Worm (Caenorhabditis elegans) whole organism, L1 larva: ENCODE measurements around the gene pdfr-1.

Source experiments
- C34B4.2 ChIP-seq: sonication (generic microtip); optimal IDR thresholded peaks from 2 replicates; lab custom pipeline; 2017; ENCODE audit warnings: mild to moderate bottlenecking, missing genetic modification characterization, missing compliant biosample characterization
- alr-1 ChIP-seq: fragments of 200-800 bp; sonication (Bioruptor generic); optimal IDR thresholded peaks from 2 replicates; lab custom pipeline; 2018; ENCODE audit warnings: borderline replicate concordance, mild to moderate bottlenecking, missing genetic modification characterization, missing compliant biosample characterization
- aly-2 ChIP-seq: fragments of 150-350 bp; optimal IDR thresholded peaks from 2 replicates; lab custom pipeline; 2014; ENCODE audit warnings: missing biosample characterization, missing genetic modification characterization
- ama-1 ChIP-seq: fragments of 150-350 bp; optimal IDR thresholded peaks from 2 replicates; lab custom pipeline; 2014
- blmp-1 ChIP-seq: fragments of 150-350 bp; optimal IDR thresholded peaks from 2 replicates; lab custom pipeline; 2014; ENCODE audit warnings: missing biosample characterization, missing genetic modification characterization
- ceh-82 ChIP-seq, 3 experiments: fragments of 150-350 bp in 1 of 3; sonication (generic microtip) in 2 of 3; optimal IDR thresholded peaks; 2 replicates each; lab custom pipeline; 2014 to 2017; ENCODE audit warnings: missing biosample characterization in 3 of 3, missing genetic modification characterization in 3 of 3
- dpl-1 ChIP-seq, 3 experiments: fragments of 150-350 bp in 2 of 3; sonication (generic microtip) in 1 of 3; optimal IDR thresholded peaks; 2 replicates each; lab custom pipeline; 2014 to 2017; ENCODE audit warnings: missing biosample characterization in 3 of 3, missing genetic modification characterization in 3 of 3, missing genetic modification reagents in 3 of 3
- dsc-1 ChIP-seq: sonication (generic microtip); optimal IDR thresholded peaks from 2 replicates; lab custom pipeline; 2016; ENCODE audit warnings: mild to moderate bottlenecking, missing genetic modification characterization, missing compliant biosample characterization
- efl-1 ChIP-seq, 4 experiments: fragments of 150-350 bp; optimal IDR thresholded peaks in 3 of 4; peaks in 1 of 4; 1 replicate in 1 of 4; 2 replicates in 3 of 4; lab custom pipeline; 2014; ENCODE audit warnings: missing biosample characterization in 2 of 4, missing genetic modification characterization in 2 of 4, missing genetic modification reagents in 2 of 4
- egl-13 ChIP-seq: sonication (generic microtip); optimal IDR thresholded peaks from 2 replicates; lab custom pipeline; 2016; ENCODE audit warnings: missing genotype, missing genetic modification reagents, missing genetic modification characterization, missing compliant biosample characterization
- egl-27 ChIP-seq, 2 experiments: fragments of 150-350 bp in 1 of 2; sonication (generic microtip); optimal IDR thresholded peaks; 3 replicates each; lab custom pipeline; 2017 to 2018; ENCODE audit warnings: missing biosample characterization in 2 of 2, missing genetic modification characterization in 2 of 2, missing genetic modification reagents in 2 of 2
- elt-2 ChIP-seq: sonication (generic microtip); optimal IDR thresholded peaks from 2 replicates; lab custom pipeline; 2016; ENCODE audit warnings: missing genetic modification characterization, mild to moderate bottlenecking, inconsistent platforms, missing compliant biosample characterization, missing genetic modification reagents
- ets-5 ChIP-seq: fragments of 200-800 bp; sonication (Bioruptor generic); IDR thresholded peaks from 2 replicates; pipeline ENCODE4 v1.3.6; 2022; ENCODE audit warnings: missing genetic modification characterization, missing compliant biosample characterization
- fkh-4 ChIP-seq: sonication (generic microtip); optimal IDR thresholded peaks from 2 replicates; lab custom pipeline; 2016; ENCODE audit warnings: missing compliant biosample characterization, missing genetic modification characterization, borderline replicate concordance
- fkh-8 ChIP-seq: sonication (generic microtip); optimal IDR thresholded peaks from 2 replicates; lab custom pipeline; 2016; ENCODE audit warnings: mild to moderate bottlenecking, missing genetic modification characterization, missing compliant biosample characterization
- grh-1 ChIP-seq: fragments of 200-800 bp; sonication (Bioruptor generic); IDR thresholded peaks from 2 replicates; pipeline ENCODE4 v1.3.6; 2022; ENCODE audit warnings: missing genetic modification reagents, missing genetic modification characterization, missing compliant biosample characterization
- hlh-17 ChIP-seq: fragments of 200-800 bp; sonication (Bioruptor generic); optimal IDR thresholded peaks from 2 replicates; lab custom pipeline; 2018; ENCODE audit warnings: missing genetic modification characterization, mild to moderate bottlenecking, missing compliant biosample characterization, moderate library complexity, borderline replicate concordance
- hlh-4 ChIP-seq: sonication (generic microtip); optimal IDR thresholded peaks from 2 replicates; lab custom pipeline; 2016; ENCODE audit warnings: mild to moderate bottlenecking, missing genetic modification characterization, missing compliant biosample characterization
- isw-1 ChIP-seq: fragments of 200-800 bp; sonication (Bioruptor generic); IDR thresholded peaks from 2 replicates; pipeline ENCODE4 v1.3.6; 2022; ENCODE audit warnings: missing genetic modification characterization, missing compliant biosample characterization
- jun-1 ChIP-seq: fragments of 150-350 bp; optimal IDR thresholded peaks from 2 replicates; lab custom pipeline; 2014; ENCODE audit warnings: missing biosample characterization, missing genetic modification reagents, missing genetic modification characterization
- lin-14 ChIP-seq: fragments of 200-800 bp; sonication (Bioruptor generic); optimal IDR thresholded peaks from 2 replicates; lab custom pipeline; 2018; ENCODE audit warnings: mild to moderate bottlenecking, missing genetic modification characterization, moderate library complexity, missing compliant biosample characterization
- lin-35 ChIP-seq, 2 experiments: fragments of 150-350 bp; optimal IDR thresholded peaks; 2 replicates each; lab custom pipeline; 2014; ENCODE audit warnings: missing biosample characterization in 2 of 2, missing genetic modification characterization in 2 of 2, missing genetic modification reagents in 2 of 2
- lsy-2 ChIP-seq, 2 experiments: fragments of 150-350 bp; optimal IDR thresholded peaks; 2 replicates each; lab custom pipeline; 2014; ENCODE audit warnings: missing biosample characterization in 2 of 2, missing genetic modification characterization in 2 of 2
- mab-9 ChIP-seq: fragments of 200-800 bp; sonication (Bioruptor generic); IDR thresholded peaks from 2 replicates; pipeline ENCODE4 v1.3.6; 2022; ENCODE audit warnings: missing genetic modification reagents, missing genetic modification characterization, missing compliant biosample characterization
- mef-2 ChIP-seq: fragments of 150-350 bp; optimal IDR thresholded peaks from 2 replicates; lab custom pipeline; 2014; ENCODE audit warnings: missing biosample characterization, missing genetic modification characterization
- nhr-11 ChIP-seq: fragments of 150-350 bp; optimal IDR thresholded peaks from 2 replicates; lab custom pipeline; 2014; ENCODE audit warnings: missing biosample characterization, missing genetic modification characterization
- nhr-12 ChIP-seq: sonication (generic microtip); optimal IDR thresholded peaks from 2 replicates; lab custom pipeline; 2017; ENCODE audit warnings: missing biosample characterization, missing genetic modification characterization
- nhr-20 ChIP-seq: sonication (generic microtip); optimal IDR thresholded peaks from 2 replicates; lab custom pipeline; 2016; ENCODE audit warnings: mild to moderate bottlenecking, missing genetic modification characterization, missing compliant biosample characterization
- nhr-237 ChIP-seq: fragments of 150-350 bp; optimal IDR thresholded peaks from 2 replicates; lab custom pipeline; 2014; ENCODE audit warnings: missing biosample characterization, missing genetic modification characterization
- nhr-71 ChIP-seq: sonication (generic microtip); optimal IDR thresholded peaks from 2 replicates; lab custom pipeline; 2016; ENCODE audit warnings: mild to moderate bottlenecking, missing genetic modification characterization, moderate library complexity, missing compliant biosample characterization
- nhr-76 ChIP-seq: sonication (generic microtip); optimal IDR thresholded peaks from 2 replicates; lab custom pipeline; 2017; ENCODE audit warnings: missing biosample characterization, missing genetic modification characterization
- nhr-77 ChIP-seq: fragments of 150-350 bp; optimal IDR thresholded peaks from 2 replicates; lab custom pipeline; 2014; ENCODE audit warnings: missing biosample characterization, missing genetic modification characterization
- nhr-84 ChIP-seq: sonication (generic microtip); optimal IDR thresholded peaks from 2 replicates; lab custom pipeline; 2017; ENCODE audit warnings: missing biosample characterization, missing genetic modification characterization
- pax-3 ChIP-seq: fragments of 200-800 bp; sonication (Bioruptor generic); optimal IDR thresholded peaks from 2 replicates; lab custom pipeline; 2018; ENCODE audit warnings: mild to moderate bottlenecking, missing genetic modification characterization, moderate library complexity, missing compliant biosample characterization
- pqm-1 ChIP-seq: sonication (generic microtip); optimal IDR thresholded peaks from 3 replicates; lab custom pipeline; 2017; ENCODE audit warnings: missing biosample characterization, missing genetic modification characterization
- snu-23 ChIP-seq: sonication (generic microtip); optimal IDR thresholded peaks from 2 replicates; lab custom pipeline; 2016; ENCODE audit warnings: missing genetic modification characterization, missing compliant biosample characterization
- swsn-7 ChIP-seq: sonication (generic microtip); optimal IDR thresholded peaks from 2 replicates; lab custom pipeline; 2016; ENCODE audit warnings: missing genetic modification characterization, missing compliant biosample characterization
- unc-130 ChIP-seq: fragments of 150-350 bp; optimal IDR thresholded peaks from 2 replicates; lab custom pipeline; 2017; ENCODE audit warnings: missing biosample characterization, missing genetic modification characterization, inconsistent platforms
- unc-86 ChIP-seq: sonication (generic microtip); optimal IDR thresholded peaks from 2 replicates; lab custom pipeline; 2016; ENCODE audit warnings: missing genetic modification characterization, missing compliant biosample characterization
- unc-98 ChIP-seq: fragments of 200-800 bp; sonication (Bioruptor generic); IDR thresholded peaks from 2 replicates; pipeline ENCODE4 v1.3.6; 2022; ENCODE audit warnings: missing genetic modification characterization, missing compliant biosample characterization
- xbp-1 ChIP-seq: sonication (generic microtip); optimal IDR thresholded peaks from 2 replicates; lab custom pipeline; 2016; ENCODE audit warnings: missing genetic modification characterization, missing compliant biosample characterization
- zip-4 ChIP-seq: fragments of 200-800 bp; sonication (Bioruptor generic); optimal IDR thresholded peaks from 2 replicates; lab custom pipeline; 2018; ENCODE audit warnings: mild to moderate bottlenecking, missing genetic modification characterization, moderate library complexity, missing compliant biosample characterization
- ztf-11 ChIP-seq, 2 experiments: sonication (generic microtip); optimal IDR thresholded peaks; 2 replicates each; lab custom pipeline; 2016 to 2017; ENCODE audit warnings: missing genetic modification characterization in 2 of 2, missing biosample characterization in 1 of 2, missing compliant biosample characterization in 1 of 2

pdfr-1 gene

DNA sequence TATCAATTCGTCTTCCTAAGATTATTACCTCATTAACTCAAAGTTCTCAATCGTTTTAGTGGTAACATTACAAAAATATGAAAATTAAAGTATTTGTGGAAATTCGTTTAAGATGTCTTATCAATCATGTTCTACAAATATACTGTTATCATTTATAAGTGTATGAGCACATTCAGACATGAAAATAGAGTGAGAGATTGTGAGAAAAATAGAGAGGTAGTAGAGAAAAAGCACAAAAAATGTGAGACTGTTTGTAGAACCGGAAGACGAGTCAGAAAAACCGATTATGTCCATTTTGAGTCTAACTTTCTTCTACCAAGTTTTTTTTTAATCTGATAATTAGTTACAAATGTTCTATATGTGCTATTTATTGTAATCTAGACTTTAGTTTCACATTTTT lies 41.4 kb upstream of the pdfr-1 start:
- no peak for TF ChIP-seq nhr-20 (tag; lab: Kevin White, UChicago)
- no peak for TF ChIP-seq ceh-82 (tag; optimal IDR thresholded peaks at IDR 0.05; lab: Kevin White, UChicago)
- TF ChIP-seq nhr-77 (tag; lab: Kevin White, UChicago): no peak
- no peak for TF ChIP-seq ama-1 (lab: Kevin White, UChicago)
- TF ChIP-seq elt-2 (tag; lab: Kevin White, UChicago): peak; percentile 73
- no peak for TF ChIP-seq egl-27 (tag; optimal IDR thresholded peaks at IDR 0.05; lab: Kevin White, UChicago)
- TF ChIP-seq fkh-4 (tag; lab: Kevin White, UChicago): no peak
- no peak for TF ChIP-seq xbp-1 (tag; lab: Kevin White, UChicago)
- no peak for TF ChIP-seq dpl-1 (GFP tag; optimal IDR thresholded peaks at IDR 0.05; lab: Kevin White, UChicago)
- TF ChIP-seq efl-1 (optimal IDR thresholded peaks at IDR 0.05; lab: Kevin White, UChicago): no peak
- TF ChIP-seq efl-1 (GFP tag; optimal IDR thresholded peaks at IDR 0.05 in 1 of 2; lab: Kevin White, UChicago): peak in 1 of 2 experiments; percentile 57
- TF ChIP-seq ets-5 (GFP tag; lab: Robert Waterston, UW): no peak
- TF ChIP-seq grh-1: no peak
- TF ChIP-seq aly-2 (tag; lab: Kevin White, UChicago): no peak
- no peak for TF ChIP-seq alr-1
- no peak for TF ChIP-seq mef-2 (tag; lab: Kevin White, UChicago)
- TF ChIP-seq jun-1 (tag; lab: Kevin White, UChicago): no peak
- no peak for TF ChIP-seq hlh-4 (tag; lab: Kevin White, UChicago)
- TF ChIP-seq pqm-1: peak; percentile 58
- no peak for TF ChIP-seq nhr-12
- peak; percentile 23 for TF ChIP-seq lin-14 (GFP tag; lab: Kevin White, UChicago)
- no peak for TF ChIP-seq nhr-11 (tag; lab: Kevin White, UChicago)
- no peak for TF ChIP-seq C34B4.2 (tag; lab: Kevin White, UChicago)
- TF ChIP-seq nhr-76: no peak
- TF ChIP-seq blmp-1: no peak
- no peak for TF ChIP-seq unc-130 (tag; lab: Kevin White, UChicago)
- peak in 1 of 2 experiments; percentile 20 for TF ChIP-seq lin-35 (GFP tag; optimal IDR thresholded peaks at IDR 0.05; lab: Kevin White, UChicago)

DNA sequence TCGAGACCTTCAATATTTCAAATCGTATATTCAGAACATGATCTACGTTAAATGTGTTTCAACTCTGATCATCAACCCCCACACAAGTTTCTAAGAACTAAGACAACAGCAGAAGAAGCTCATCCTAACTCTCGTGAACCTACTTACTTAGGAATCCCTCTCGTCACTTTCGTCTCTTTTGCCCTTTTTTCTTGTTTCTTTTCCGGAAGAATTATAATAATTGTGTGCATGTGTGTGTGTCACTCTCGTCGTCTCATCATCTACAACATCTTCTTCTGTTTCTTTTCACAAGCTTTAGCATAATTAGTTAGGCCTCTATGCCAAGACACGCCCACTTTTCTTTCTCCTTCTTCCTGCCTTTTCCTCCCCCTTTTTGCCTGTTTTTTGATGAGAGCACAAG lies 38.6 kb upstream of the pdfr-1 start:
- TF ChIP-seq unc-86 (tag; lab: Kevin White, UChicago) (peak; percentile 45), mab-9 (GFP tag; lab: Robert Waterston, UW) (no peak), dsc-1 (tag; lab: Kevin White, UChicago) (peak; percentile 58), zip-4 (GFP tag; lab: Kevin White, UChicago) (no peak), nhr-84 (tag; lab: Kevin White, UChicago) (no peak), unc-98 (GFP tag; lab: Robert Waterston, UW) (no peak), nhr-71 (tag; lab: Kevin White, UChicago) (peak; percentile 49), ceh-82 (tag; optimal IDR thresholded peaks at IDR 0.05; lab: Kevin White, UChicago) (peak in 1 of 3 experiments; percentile 41), snu-23 (GFP tag; lab: Kevin White, UChicago) (no peak), elt-2 (tag; lab: Kevin White, UChicago) (no peak), ztf-11 (tag; optimal IDR thresholded peaks at IDR 0.05; lab: Kevin White, UChicago) (no peak), lin-14 (GFP tag; lab: Kevin White, UChicago) (peak; percentile 77), pax-3 (tag; lab: Kevin White, UChicago) (no peak), egl-13 (peak; percentile 48), isw-1 (GFP tag; lab: Robert Waterston, UW) (peak; percentile 9; the same call in 1 of the 2 replicates), fkh-8 (tag; lab: Kevin White, UChicago) (no peak), hlh-17 (GFP tag; lab: Kevin White, UChicago) (no peak), nhr-76 (no peak), C34B4.2 (tag; lab: Kevin White, UChicago) (no peak), nhr-237 (no peak), lsy-2 (tag; optimal IDR thresholded peaks at IDR 0.05; lab: Kevin White, UChicago) (peak in 1 of 2 experiments; percentile 30), grh-1 (no peak), swsn-7 (tag; lab: Kevin White, UChicago) (peak; percentile 12)
